Worm (Caenorhabditis elegans) whole organism, mixed stage, embryonic: ENCODE results near the gene ssp-36.
A peak's percentile ranks its signal among the peaks of the same experiment; 100 is the strongest.

Experiments used
- bed-3 ChIP-seq: fragments of 200-800 bp; sonication (Bioruptor generic); optimal IDR thresholded peaks from 3 replicates; lab custom pipeline; 2018; ENCODE audit warnings: mild to moderate bottlenecking, missing genetic modification characterization, moderate library complexity, missing compliant biosample characterization
- blmp-1 ChIP-seq: fragments of 150-350 bp; optimal IDR thresholded peaks from 2 replicates; lab custom pipeline; 2014; ENCODE audit warnings: missing biosample characterization, missing genetic modification characterization
- ceh-39 ChIP-seq: fragments of 150-350 bp; optimal IDR thresholded peaks from 2 replicates; lab custom pipeline; 2014; ENCODE audit warnings: missing biosample characterization, missing genetic modification characterization
- ceh-43 ChIP-seq: fragments of 200-800 bp; sonication (Bioruptor generic); optimal IDR thresholded peaks from 2 replicates; lab custom pipeline; 2018; ENCODE audit warnings: mild to moderate bottlenecking, missing genetic modification characterization, moderate library complexity, missing compliant biosample characterization
- ceh-83 ChIP-seq: fragments of 200-800 bp; sonication (Bioruptor generic); optimal IDR thresholded peaks from 2 replicates; lab custom pipeline; 2018; ENCODE audit warnings: mild to moderate bottlenecking, missing genetic modification characterization, missing compliant biosample characterization
- ces-1 ChIP-seq: fragments of 150-350 bp; optimal IDR thresholded peaks from 2 replicates; lab custom pipeline; 2014; ENCODE audit warnings: missing biosample characterization, missing genetic modification reagents, missing genetic modification characterization
- cnd-1 ChIP-seq: fragments of 200-800 bp; sonication (Bioruptor generic); optimal IDR thresholded peaks from 2 replicates; lab custom pipeline; 2018; ENCODE audit warnings: mild to moderate bottlenecking, missing genetic modification characterization, missing compliant biosample characterization
- drap-1 ChIP-seq: fragments of 200-800 bp; sonication (Bioruptor generic); optimal IDR thresholded peaks from 3 replicates; lab custom pipeline; 2018; ENCODE audit warnings: mild to moderate bottlenecking, missing genetic modification characterization, missing compliant biosample characterization
- elt-1 ChIP-seq: sonication (generic microtip); optimal IDR thresholded peaks from 2 replicates; lab custom pipeline; 2017; ENCODE audit warnings: missing genetic modification characterization, mild to moderate bottlenecking, missing compliant biosample characterization, antibody characterized with exemption, moderate library complexity, borderline replicate concordance; ENCODE audit not compliant: insufficient read depth
- elt-3 ChIP-seq: fragments of 150-350 bp; optimal IDR thresholded peaks from 2 replicates; lab custom pipeline; 2014; ENCODE audit warnings: missing biosample characterization, missing genetic modification characterization
- flh-1 ChIP-seq: fragments of 200-800 bp; sonication (Bioruptor generic); optimal IDR thresholded peaks from 2 replicates; lab custom pipeline; 2018; ENCODE audit warnings: mild to moderate bottlenecking, missing genetic modification characterization, moderate library complexity, missing compliant biosample characterization
- lsy-2 ChIP-seq: fragments of 150-350 bp; optimal IDR thresholded peaks from 2 replicates; lab custom pipeline; 2014; ENCODE audit warnings: missing biosample characterization, missing genetic modification characterization
- mab-5 ChIP-seq: fragments of 150-350 bp; optimal IDR thresholded peaks from 2 replicates; lab custom pipeline; 2014; ENCODE audit warnings: missing biosample characterization, missing genetic modification characterization
- mep-1 ChIP-seq: fragments of 150-350 bp; optimal IDR thresholded peaks from 2 replicates; lab custom pipeline; 2017; ENCODE audit warnings: missing biosample characterization, missing genetic modification reagents, missing genetic modification characterization, inconsistent platforms
- mls-2 ChIP-seq: sonication (generic microtip); optimal IDR thresholded peaks from 2 replicates; lab custom pipeline; 2016; ENCODE audit warnings: mild to moderate bottlenecking, missing genetic modification characterization, moderate library complexity, missing compliant biosample characterization
- nhr-2 ChIP-seq: fragments of 150-350 bp; optimal IDR thresholded peaks from 2 replicates; lab custom pipeline; 2014; ENCODE audit warnings: missing biosample characterization, missing genetic modification characterization
- nhr-76 ChIP-seq: sonication (generic microtip); optimal IDR thresholded peaks from 2 replicates; lab custom pipeline; 2017; ENCODE audit warnings: missing biosample characterization, missing genetic modification characterization
- pha-4 ChIP-seq: fragments of 150-350 bp; optimal IDR thresholded peaks from 2 replicates; lab custom pipeline; 2018; ENCODE audit warnings: missing biosample characterization, missing genetic modification reagents, missing genetic modification characterization
- sem-2 ChIP-seq: fragments of 200-800 bp; sonication (Bioruptor generic); optimal IDR thresholded peaks from 2 replicates; lab custom pipeline; 2018; ENCODE audit warnings: mild to moderate bottlenecking, missing genetic modification characterization, missing compliant biosample characterization
- sptf-1 ChIP-seq: sonication (generic microtip); optimal IDR thresholded peaks from 2 replicates; lab custom pipeline; 2017; ENCODE audit warnings: mild to moderate bottlenecking, missing genetic modification characterization, moderate library complexity, missing compliant biosample characterization
- tbx-8 ChIP-seq: fragments of 200-800 bp; sonication (Bioruptor generic); optimal IDR thresholded peaks from 2 replicates; lab custom pipeline; 2018; ENCODE audit warnings: mild to moderate bottlenecking, missing genetic modification characterization, moderate library complexity, missing compliant biosample characterization
- unc-120 ChIP-seq: sonication (generic microtip); optimal IDR thresholded peaks from 2 replicates; lab custom pipeline; 2017; ENCODE audit warnings: missing genetic modification characterization, missing compliant biosample characterization; ENCODE audit not compliant: poor library complexity, severe bottlenecking
- unc-62 ChIP-seq: fragments of 150-350 bp; optimal IDR thresholded peaks from 2 replicates; lab custom pipeline; 2014; ENCODE audit warnings: missing biosample characterization, missing genetic modification reagents, missing genetic modification characterization
- zip-8 ChIP-seq: fragments of 150-350 bp; optimal IDR thresholded peaks from 2 replicates; lab custom pipeline; 2014; ENCODE audit warnings: missing biosample characterization, missing genetic modification characterization

ssp-36 gene

ce11 chrIV:9718396-9718795, 47.8 kb downstream of the ssp-36 start:
- TF ChIP-seq mep-1: peak; percentile 20
- peak; percentile 75 for TF ChIP-seq unc-120 (tag; lab: Kevin White, UChicago)
- TF ChIP-seq lsy-2 (tag; lab: Kevin White, UChicago): peak; percentile 47
- TF ChIP-seq sem-2: no peak
- TF ChIP-seq unc-62 (GFP tag; lab: Kevin White, UChicago): peak; percentile 75
- no peak for TF ChIP-seq nhr-76 (tag; lab: Kevin White, UChicago)
- no peak for TF ChIP-seq ceh-39 (tag; lab: Kevin White, UChicago)
- TF ChIP-seq zip-8 (tag; lab: Kevin White, UChicago): no peak
- no peak for TF ChIP-seq mls-2 (tag; lab: Kevin White, UChicago)

ce11 chrIV:9717844-9718243, 48.3 kb downstream of the ssp-36 start:
- TF ChIP-seq ces-1 (GFP tag; lab: Kevin White, UChicago) (no peak), mls-2 (tag; lab: Kevin White, UChicago) (no peak), elt-3 (tag; lab: Kevin White, UChicago) (no peak), drap-1 (GFP tag; lab: Kevin White, UChicago) (no peak), nhr-2 (tag; lab: Kevin White, UChicago) (no peak), sptf-1 (no peak), ceh-83 (GFP tag; lab: Kevin White, UChicago) (no peak), bed-3 (GFP tag; lab: Kevin White, UChicago) (no peak), cnd-1 (tag; lab: Kevin White, UChicago) (no peak), mep-1 (no peak), lsy-2 (tag; lab: Kevin White, UChicago) (no peak)
- TF ChIP-seq, all 35 proteins: peak for 0

- TF ChIP-seq tbx-8 (GFP tag; lab: Kevin White, UChicago) (no peak), flh-1 (GFP tag; lab: Kevin White, UChicago) (no peak), blmp-1 (peak; percentile 92), mab-5 (tag; lab: Kevin White, UChicago) (no peak), ceh-83 (GFP tag; lab: Kevin White, UChicago) (no peak), pha-4 (tag; lab: Kevin White, UChicago) (no peak), unc-120 (tag; lab: Kevin White, UChicago) (no peak), ceh-43 (GFP tag; lab: Kevin White, UChicago) (no peak), elt-1 (tag; lab: Kevin White, UChicago) (no peak)
Observed at ce11 chrIV:9716490-9716889, 49.7 kb downstream of the ssp-36 start.
